Worm (Caenorhabditis elegans): Measurements from ENCODE around the gene nkcc-1.

Gene nkcc-1

ce11 chrIV:14074456-14074855 lies 49.4 kb downstream of the nkcc-1 start:
- no peak for TF ChIP-seq elt-3 (tag; optimal IDR thresholded peaks at IDR 0.05)
- TF ChIP-seq nhr-25 (tag; optimal IDR thresholded peaks at IDR 0.05): no peak
- TF ChIP-seq nhr-237 (tag; optimal IDR thresholded peaks at IDR 0.05): no peak
- no peak for TF ChIP-seq sma-9 (GFP tag; optimal IDR thresholded peaks at IDR 0.05)
- no peak for TF ChIP-seq sma-9 (tag; optimal IDR thresholded peaks at IDR 0.05)
- no peak for TF ChIP-seq nhr-6 (tag; optimal IDR thresholded peaks at IDR 0.05)
- TF ChIP-seq skn-1 (tag; optimal IDR thresholded peaks at IDR 0.05): no peak
- TF ChIP-seq snpc-4 (tag; optimal IDR thresholded peaks at IDR 0.05): no peak
- no peak for TF ChIP-seq lsy-2 (tag; optimal IDR thresholded peaks at IDR 0.05)
- no peak for TF ChIP-seq crh-2 (tag; optimal IDR thresholded peaks at IDR 0.05)
- no peak for TF ChIP-seq ztf-11 (tag; optimal IDR thresholded peaks at IDR 0.05)
- no peak for TF ChIP-seq nhr-10 (tag; optimal IDR thresholded peaks at IDR 0.05)
- TF ChIP-seq nhr-77 (tag; optimal IDR thresholded peaks at IDR 0.05): no peak

- peak in 1 of 2 experiments; percentile 16 for TF ChIP-seq lsy-2 (tag; optimal IDR thresholded peaks at IDR 0.05)
- TF ChIP-seq unc-39 (tag; optimal IDR thresholded peaks at IDR 0.05): no peak
- 0 out of 2 replicates have a peak, but pooled peaks have one; percentile 40 for TF ChIP-seq ztf-1 (GFP tag; conservative IDR thresholded peaks at IDR 0.05)
These were observed 51.7 kb downstream of the nkcc-1 start for ce11 chrIV:14072011-14072649.

ce11 chrIV:14071466-14071865 lies 52.4 kb downstream of the nkcc-1 start, which contains the start of gene ccar-1:
Gene ccar-1 (plus strand): TSS chrIV:14071548.
- TF ChIP-seq sma-9 (GFP tag; optimal IDR thresholded peaks at IDR 0.05) (no peak), sma-9 (tag; optimal IDR thresholded peaks at IDR 0.05) (no peak), elt-1 (tag; optimal IDR thresholded peaks at IDR 0.05) (no peak), ztf-11 (tag; optimal IDR thresholded peaks at IDR 0.05) (no peak), mab-5 (tag; optimal IDR thresholded peaks at IDR 0.05) (no peak), nhr-25 (tag; optimal IDR thresholded peaks at IDR 0.05) (no peak), C34F6.9 (tag; optimal IDR thresholded peaks at IDR 0.05) (no peak), zag-1 (tag; optimal IDR thresholded peaks at IDR 0.05) (no peak), ZK546.5 (tag; optimal IDR thresholded peaks at IDR 0.05) (no peak), crh-2 (tag; optimal IDR thresholded peaks at IDR 0.05) (no peak), blmp-1 (tag; optimal IDR thresholded peaks at IDR 0.05; ENCODE audit: insufficient read depth) (no peak)

ce11 chrIV:14070992-14071289 lies 52.9 kb downstream of the nkcc-1 start:
- TF ChIP-seq nhr-77 (tag; optimal IDR thresholded peaks at IDR 0.05) (no peak), alr-1 (tag; optimal IDR thresholded peaks at IDR 0.05) (no peak), skn-1 (tag; optimal IDR thresholded peaks at IDR 0.05) (no peak), nhr-11 (tag; optimal IDR thresholded peaks at IDR 0.05) (no peak), gmeb-1 (tag; optimal IDR thresholded peaks at IDR 0.05) (peak; percentile 83), nhr-129 (tag; optimal IDR thresholded peaks at IDR 0.05) (peak; percentile 98), nhr-12 (tag; optimal IDR thresholded peaks at IDR 0.05) (no peak), F13H6.1 (tag; optimal IDR thresholded peaks at IDR 0.05) (peak; percentile 85), ztf-4 (tag; optimal IDR thresholded peaks at IDR 0.05) (peak; percentile 64), blmp-1 (tag; optimal IDR thresholded peaks at IDR 0.05; ENCODE audit: insufficient read depth) (peak; percentile 35), zag-1 (tag; optimal IDR thresholded peaks at IDR 0.05) (peak; percentile 21), C34F6.9 (tag; optimal IDR thresholded peaks at IDR 0.05) (peak; percentile 92), nhr-237 (tag; optimal IDR thresholded peaks at IDR 0.05) (no peak), nhr-23 (tag; optimal IDR thresholded peaks at IDR 0.05) (no peak), mab-5 (tag; optimal IDR thresholded peaks at IDR 0.05) (peak; percentile 80), sma-3 (GFP tag; optimal IDR thresholded peaks at IDR 0.05) (peak; percentile 62), egl-27 (tag; optimal IDR thresholded peaks at IDR 0.05) (peak; percentile 36), ztf-11 (tag; optimal IDR thresholded peaks at IDR 0.05) (no peak), lin-11 (tag; optimal IDR thresholded peaks at IDR 0.05) (peak; percentile 85), lin-39 (tag; optimal IDR thresholded peaks at IDR 0.05) (no peak), lsy-2 (tag; optimal IDR thresholded peaks at IDR 0.05) (peak; percentile 81 to 92), elt-3 (tag; optimal IDR thresholded peaks at IDR 0.05) (no peak), R02D3.7 (tag; optimal IDR thresholded peaks at IDR 0.05) (peak; percentile 33), nhr-21 (tag; optimal IDR thresholded peaks at IDR 0.05) (peak; percentile 75), fos-1 (tag; optimal IDR thresholded peaks at IDR 0.05) (peak; percentile 49), ama-1 (optimal IDR thresholded peaks at IDR 0.05) (peak; percentile 25), lin-13 (GFP tag; optimal IDR thresholded peaks at IDR 0.05) (peak; percentile 91), dmd-4 (tag; optimal IDR thresholded peaks at IDR 0.05) (no peak), peb-1 (tag; optimal IDR thresholded peaks at IDR 0.05) (no peak), unc-62 (GFP tag; optimal IDR thresholded peaks at IDR 0.05) (no peak), ceh-82 (tag; optimal IDR thresholded peaks at IDR 0.05) (no peak), nhr-6 (tag; optimal IDR thresholded peaks at IDR 0.05) (no peak), ZK546.5 (tag; optimal IDR thresholded peaks at IDR 0.05) (peak; percentile 49), mdl-1 (tag; optimal IDR thresholded peaks at IDR 0.05) (peak in 1 of 2 experiments; percentile 29), unc-55 (GFP tag; optimal IDR thresholded peaks at IDR 0.05) (peak; percentile 96), sem-4 (tag; optimal IDR thresholded peaks at IDR 0.05) (peak; percentile 23), nhr-10 (tag; optimal IDR thresholded peaks at IDR 0.05) (no peak), ztf-1 (GFP tag; conservative IDR thresholded peaks at IDR 0.05) (no peak), Y55F3AM.14 (GFP tag; optimal IDR thresholded peaks at IDR 0.05) (no peak)
